Worm (Caenorhabditis elegans) whole organism, mixed stage, embryonic: Measurements from ENCODE around the gene F58H1.7.

Experiments used
- nhr-237 ChIP-seq: fragments of 150-350 bp; optimal IDR thresholded peaks from 2 replicates; lab custom pipeline; 2014; ENCODE audit warnings: missing biosample characterization, missing genetic modification characterization
- nhr-76 ChIP-seq: sonication (generic microtip); optimal IDR thresholded peaks from 2 replicates; lab custom pipeline; 2017; ENCODE audit warnings: missing biosample characterization, missing genetic modification characterization

DNA sequence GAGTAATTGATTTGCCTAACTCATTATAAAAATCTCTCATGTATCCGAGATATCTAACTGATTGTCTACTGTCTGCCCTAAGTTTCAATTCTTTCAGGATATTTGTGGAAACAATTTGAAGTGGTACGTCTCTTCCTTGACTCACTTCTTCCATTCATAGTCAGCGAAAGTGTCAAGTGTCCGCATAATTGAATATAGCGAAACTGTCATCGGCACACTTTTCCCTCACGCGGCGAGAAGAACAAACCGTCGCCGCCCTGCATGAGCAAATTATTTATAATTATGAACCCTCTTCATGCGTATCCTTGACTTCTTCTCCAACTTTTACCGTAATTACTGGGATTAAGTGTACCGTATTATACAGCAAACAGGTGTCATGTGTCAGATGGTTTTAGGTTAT lies 16.0 kb downstream of the F58H1.7 start:
- TF ChIP-seq nhr-237 (tag; lab: Kevin White, UChicago) (no peak), nhr-76 (no peak)
